Worm (Caenorhabditis elegans): ENCODE results near the gene ugt-39.
A peak's percentile ranks its signal among the peaks of the same experiment; 100 is the strongest.

Gene ugt-39

ce11 chrV:7166709-7167108, 9.8 kb downstream of the ugt-39 start, which contains the start of gene ugt-36:
TSS of gene ugt-36 (plus strand) at chrV:7167009.
- no peak for TF ChIP-seq nhr-237 (tag; optimal IDR thresholded peaks at IDR 0.05)
- TF ChIP-seq nhr-76 (tag; optimal IDR thresholded peaks at IDR 0.05), result no peak
- TF ChIP-seq jun-1 (tag; optimal IDR thresholded peaks at IDR 0.05), result no peak
- TF ChIP-seq nhr-71 (tag; optimal IDR thresholded peaks at IDR 0.05), result no peak
- TF ChIP-seq C04F5.9 (tag; optimal IDR thresholded peaks at IDR 0.05), result no peak
- TF ChIP-seq blmp-1 (tag; optimal IDR thresholded peaks at IDR 0.05), result no peak

ce11 chrV:7175201-7175600, 18.3 kb downstream of the ugt-39 start, which contains the start of gene lgc-39:
TSS of gene lgc-39 (plus strand) at chrV:7175501.
- TF ChIP-seq ceh-82 (tag; optimal IDR thresholded peaks at IDR 0.05) (no peak), jun-1 (tag; optimal IDR thresholded peaks at IDR 0.05) (no peak), mef-2 (tag; optimal IDR thresholded peaks at IDR 0.05) (no peak), ceh-88 (GFP tag; IDR thresholded peaks at IDR 0.05) (no peak), blmp-1 (tag; optimal IDR thresholded peaks at IDR 0.05) (no peak), pax-3 (tag; optimal IDR thresholded peaks at IDR 0.05) (no peak)

ce11 chrV:7178843-7179242, 21.9 kb downstream of the ugt-39 start, which contains the start of gene cpsf-2:
TSS of gene cpsf-2 (plus strand) at chrV:7179172.
- TF ChIP-seq ceh-8 (GFP tag; optimal IDR thresholded peaks at IDR 0.05), result no peak
- TF ChIP-seq jun-1 (tag; optimal IDR thresholded peaks at IDR 0.05), result no peak
- no peak for TF ChIP-seq hpl-2 (GFP tag; optimal IDR thresholded peaks at IDR 0.05)
- TF ChIP-seq pax-3 (tag; optimal IDR thresholded peaks at IDR 0.05), result no peak
- peak; percentile 2 for TF ChIP-seq snu-23 (GFP tag; optimal IDR thresholded peaks at IDR 0.05)
- peak in 2 of 3 experiments; percentile 28 to 55 for TF ChIP-seq dpl-1 (GFP tag; optimal IDR thresholded peaks at IDR 0.05)
- TF ChIP-seq vab-15 (tag; optimal IDR thresholded peaks at IDR 0.05), result no peak
- TF ChIP-seq tbx-2 (tag; optimal IDR thresholded peaks at IDR 0.05), result peak; percentile 5
- TF ChIP-seq lin-35 (GFP tag; optimal IDR thresholded peaks at IDR 0.05), result peak in 1 of 2 experiments; percentile 36
- no peak for TF ChIP-seq pqm-1 (tag; optimal IDR thresholded peaks at IDR 0.05)
- TF ChIP-seq fos-1 (tag; optimal IDR thresholded peaks at IDR 0.05), result no peak
- no peak for TF ChIP-seq grh-1 (GFP tag; IDR thresholded peaks at IDR 0.05)
- TF ChIP-seq fkh-4 (tag; optimal IDR thresholded peaks at IDR 0.05; ENCODE audit: borderline replicate concordance), result no peak
- peak; percentile 80 for TF ChIP-seq F16B12.6 (tag; optimal IDR thresholded peaks at IDR 0.05)
- no peak for TF ChIP-seq alr-1 (tag; optimal IDR thresholded peaks at IDR 0.05; ENCODE audit: borderline replicate concordance)
- TF ChIP-seq nhr-76 (tag; optimal IDR thresholded peaks at IDR 0.05), result no peak
- TF ChIP-seq lsy-2 (tag; optimal IDR thresholded peaks at IDR 0.05), result peak; percentile 14 to 63
- TF ChIP-seq lin-15B (tag; optimal IDR thresholded peaks at IDR 0.05), result no peak
- TF ChIP-seq C04F5.9 (tag; optimal IDR thresholded peaks at IDR 0.05), result no peak
- TF ChIP-seq efl-1 (optimal IDR thresholded peaks at IDR 0.05), result peak; percentile 32 to 37
- TF ChIP-seq efl-1 (GFP tag; optimal IDR thresholded peaks at IDR 0.05 in 1 of 2), result peak; percentile 7 to 50
- no peak for TF ChIP-seq mdl-1 (tag; optimal IDR thresholded peaks at IDR 0.05)

- TF ChIP-seq nhr-76 (tag; optimal IDR thresholded peaks at IDR 0.05) (no peak), hpl-2 (GFP tag; optimal IDR thresholded peaks at IDR 0.05) (no peak), Y116A8C.19 (tag; optimal IDR thresholded peaks at IDR 0.05; ENCODE audit: borderline replicate concordance) (no peak), C34B4.2 (tag; optimal IDR thresholded peaks at IDR 0.05) (no peak), nhr-19 (GFP tag; conservative IDR thresholded peaks at IDR 0.05) (no peak), snu-23 (GFP tag; optimal IDR thresholded peaks at IDR 0.05) (no peak), ama-1 (optimal IDR thresholded peaks at IDR 0.05) (no peak), pqm-1 (tag; optimal IDR thresholded peaks at IDR 0.05) (no peak), vab-15 (tag; optimal IDR thresholded peaks at IDR 0.05) (no peak), C16A3.4 (tag; optimal IDR thresholded peaks at IDR 0.05) (no peak), aha-1 (tag; optimal IDR thresholded peaks at IDR 0.05) (no peak), nhr-90 (tag; optimal IDR thresholded peaks at IDR 0.05; ENCODE audit: poor library complexity) (no peak), nhr-11 (tag; optimal IDR thresholded peaks at IDR 0.05) (no peak), ceh-63 (GFP tag; optimal IDR thresholded peaks at IDR 0.05) (no peak)
Observed at ce11 chrV:7184549-7184948, 27.6 kb downstream of the ugt-39 start, which contains the start of gene pitr-5. TSS of gene pitr-5 (plus strand) at chrV:7184849.
